Fruit fly (Drosophila melanogaster): ENCODE measurements around the gene SNF4Agamma.
A peak's percentile ranks its signal among the peaks of the same experiment; 100 is the strongest.

SNF4Agamma gene

DNA sequence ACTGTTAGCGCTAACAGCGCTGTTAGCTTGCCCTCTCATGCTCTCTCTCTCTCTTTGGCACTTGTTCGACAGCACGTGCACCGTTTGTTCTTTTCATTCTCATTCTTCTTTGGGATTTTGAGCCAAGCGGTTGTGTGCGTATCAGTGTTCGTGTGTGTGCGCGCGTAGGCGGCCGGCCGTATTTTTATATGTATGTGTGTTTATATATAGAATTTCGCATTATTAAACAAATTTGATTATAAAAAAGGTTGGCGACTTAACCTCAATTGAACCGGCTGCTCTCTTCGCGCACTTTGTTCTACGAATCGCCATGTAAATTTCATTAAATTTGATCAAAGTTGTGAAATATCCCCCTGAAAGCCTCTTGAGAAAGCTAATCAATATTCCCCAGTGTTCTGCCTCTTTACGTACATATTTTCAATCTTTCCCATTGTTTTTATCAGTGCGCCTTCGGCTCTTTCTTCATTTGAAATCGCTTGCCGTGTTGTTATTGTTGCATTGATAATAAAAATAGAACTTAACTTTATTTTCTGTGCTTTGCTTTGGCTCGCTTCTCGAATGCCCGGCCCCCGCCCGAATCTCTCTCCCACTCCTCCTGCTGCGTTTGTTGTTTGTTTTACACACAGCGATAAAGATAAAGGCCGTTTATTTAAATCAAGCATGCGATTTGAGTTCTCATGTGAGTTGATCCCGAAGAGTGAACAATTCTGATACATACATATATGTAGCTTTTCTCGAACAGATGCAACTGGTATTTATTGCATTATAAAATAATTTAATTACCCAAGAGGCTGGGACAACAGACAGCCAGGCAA is 58.8 kb downstream of the SNF4Agamma start (continued):
- no peak for TF ChIP-seq CG1792 (GFP tag; optimal IDR thresholded peaks at IDR 0.05)
- peak; percentile 37 for TF ChIP-seq Med (GFP tag)
- TF ChIP-seq D (optimal IDR thresholded peaks at IDR 0.05) = no peak
- TF ChIP-seq D (GFP tag; optimal IDR thresholded peaks at IDR 0.05) = no peak
- no peak for TF ChIP-seq Hand (GFP tag; optimal IDR thresholded peaks at IDR 0.05)
- no peak for TF ChIP-seq Mes4 (GFP tag; optimal IDR thresholded peaks at IDR 0.05)
- TF ChIP-seq CG11560 (tag; IDR thresholded peaks at IDR 0.05) = no peak

DNA sequence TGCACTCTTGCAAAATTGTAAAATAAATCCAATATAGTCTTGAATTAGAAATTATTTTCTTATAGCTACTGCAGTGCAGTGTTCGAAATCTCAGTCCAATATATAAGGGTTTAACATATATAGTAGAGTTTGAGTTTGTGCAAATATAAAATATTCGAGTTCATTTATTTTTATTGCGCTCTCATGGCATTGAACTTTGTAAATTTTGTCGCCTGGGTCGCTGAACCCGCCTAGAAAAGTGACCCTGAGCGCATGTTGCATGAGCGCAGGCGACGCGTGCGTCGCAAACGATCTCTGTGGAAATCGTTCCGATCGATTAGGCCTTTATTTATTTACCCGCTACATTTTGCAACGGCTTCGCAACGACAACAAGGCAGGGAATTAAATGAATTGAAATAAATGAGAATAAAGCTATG is 59.4 kb downstream of the SNF4Agamma start:
- TF ChIP-seq tx (GFP tag; optimal IDR thresholded peaks at IDR 0.05) (no peak), D19A (tag; optimal IDR thresholded peaks at IDR 0.05) (peak; percentile 2), Ravus (GFP tag; IDR thresholded peaks at IDR 0.05) (no peak), fru (optimal IDR thresholded peaks at IDR 0.05) (no peak), CG1529 (GFP tag; optimal IDR thresholded peaks at IDR 0.05) (peak; percentile 41), CG14014 (GFP tag; IDR thresholded peaks at IDR 0.05) (no peak), CG11456 (GFP tag; IDR thresholded peaks at IDR 0.05) (no peak), CG14667 (GFP tag; IDR thresholded peaks at IDR 0.05) (no peak), CG15514 (GFP tag; optimal IDR thresholded peaks at IDR 0.05) (no peak), btn (GFP tag; optimal IDR thresholded peaks at IDR 0.05) (no peak), CTCF (GFP tag; optimal IDR thresholded peaks at IDR 0.05) (no peak), oc (tag; optimal IDR thresholded peaks at IDR 0.05) (peak; percentile 18), CG6689 (GFP tag; IDR thresholded peaks at IDR 0.05) (peak; percentile 24), CG11247 (GFP tag; IDR thresholded peaks at IDR 0.05) (0 out of 2 replicates have a peak, but pooled peaks have one; percentile 21), Optix (GFP tag; IDR thresholded peaks at IDR 0.05) (0 out of 3 replicates have a peak, but pooled peaks have one; percentile 14), CG17829 (tag; optimal IDR thresholded peaks at IDR 0.05) (peak; percentile 23), CG6683 (GFP tag; optimal IDR thresholded peaks at IDR 0.05) (no peak), CG1233 (GFP tag; optimal IDR thresholded peaks at IDR 0.05) (no peak), CG6813 (GFP tag; optimal IDR thresholded peaks at IDR 0.05) (no peak), slou (GFP tag; optimal IDR thresholded peaks at IDR 0.05) (no peak), CG10366 (GFP tag; IDR thresholded peaks at IDR 0.05) (peak; percentile 45), HLH4C (GFP tag; IDR thresholded peaks at IDR 0.05; ENCODE audit: partially characterized antibody) (no peak), nerfin-2 (GFP tag; IDR thresholded peaks at IDR 0.05; ENCODE audit: partially characterized antibody) (no peak), ERR (GFP tag; optimal IDR thresholded peaks at IDR 0.05) (no peak), ato (GFP tag; IDR thresholded peaks at IDR 0.05; ENCODE audit: partially characterized antibody) (no peak), tap (tag; optimal IDR thresholded peaks at IDR 0.05) (no peak), CG17385 (GFP tag; optimal IDR thresholded peaks at IDR 0.05) (peak; percentile 34), lilli (GFP tag; optimal IDR thresholded peaks at IDR 0.05) (peak; percentile 30), shn (GFP tag; optimal IDR thresholded peaks at IDR 0.05) (peak; percentile 1), Blimp-1 (GFP tag; optimal IDR thresholded peaks at IDR 0.05) (peak; percentile 6), CG10979 (tag; optimal IDR thresholded peaks at IDR 0.05) (peak; percentile 31), insv (GFP tag; optimal IDR thresholded peaks at IDR 0.05) (no peak), Deaf1 (tag; optimal IDR thresholded peaks at IDR 0.05) (no peak), CG2120 (GFP tag; optimal IDR thresholded peaks at IDR 0.05) (peak; percentile 32), CG2116 (GFP tag; optimal IDR thresholded peaks at IDR 0.05) (peak; percentile 19), pb (GFP tag; optimal IDR thresholded peaks at IDR 0.05) (peak; percentile 16), GATAe (GFP tag; conservative IDR thresholded peaks at IDR 0.05) (no peak), Antp (GFP tag; optimal IDR thresholded peaks at IDR 0.05) (peak; percentile 11), CG18262 (tag; optimal IDR thresholded peaks at IDR 0.05) (peak; percentile 59), ro (GFP tag; IDR thresholded peaks at IDR 0.05) (no peak), CG31365 (tag; optimal IDR thresholded peaks at IDR 0.05) (no peak), esg (GFP tag; conservative IDR thresholded peaks at IDR 0.05) (peak; percentile 19; the same call in 1 of the 2 replicates), Abd-B (GFP tag; optimal IDR thresholded peaks at IDR 0.05) (peak; percentile 47)
